Worm (Caenorhabditis elegans): Measurements from ENCODE around the gene F40A3.4.
A peak's percentile ranks its signal among the peaks of the same experiment; 100 is the strongest.

The F40A3.4 gene

DNA sequence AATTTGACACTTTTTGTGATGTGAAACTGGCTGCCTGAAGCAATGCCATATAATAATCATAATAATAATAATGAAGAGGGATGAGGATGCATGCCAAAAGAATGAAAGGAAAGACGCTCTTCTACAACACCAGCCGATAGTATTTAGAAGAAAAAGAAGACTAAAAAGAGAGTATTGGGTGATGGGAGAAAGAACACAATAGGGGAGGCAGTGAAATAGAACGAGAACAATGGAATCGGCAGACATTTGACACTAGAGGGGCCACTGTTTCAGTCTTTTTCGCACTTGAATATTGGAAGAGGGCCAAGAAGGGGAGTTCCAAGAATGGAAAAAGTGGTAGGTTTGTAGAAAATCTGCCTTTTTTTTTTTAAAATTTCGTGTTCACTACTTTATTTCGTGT lies 28.4 kb upstream of the F40A3.4 start, which contains the start of gene memo-1:
TSS of gene memo-1 (minus strand) at position 2 of the 400 bp plus-strand sequence.
- TF ChIP-seq nhr-27 (tag; optimal IDR thresholded peaks at IDR 0.05) (no peak), ama-1 (optimal IDR thresholded peaks at IDR 0.05) (peak; percentile 84), ama-1 (GFP tag; optimal IDR thresholded peaks at IDR 0.05) (no peak), hmg-1.2 (GFP tag; IDR thresholded peaks at IDR 0.05) (0 out of 2 replicates have a peak, but pooled peaks have one; percentile 6), ceh-27 (GFP tag; optimal IDR thresholded peaks at IDR 0.05) (peak; percentile 26)

DNA sequence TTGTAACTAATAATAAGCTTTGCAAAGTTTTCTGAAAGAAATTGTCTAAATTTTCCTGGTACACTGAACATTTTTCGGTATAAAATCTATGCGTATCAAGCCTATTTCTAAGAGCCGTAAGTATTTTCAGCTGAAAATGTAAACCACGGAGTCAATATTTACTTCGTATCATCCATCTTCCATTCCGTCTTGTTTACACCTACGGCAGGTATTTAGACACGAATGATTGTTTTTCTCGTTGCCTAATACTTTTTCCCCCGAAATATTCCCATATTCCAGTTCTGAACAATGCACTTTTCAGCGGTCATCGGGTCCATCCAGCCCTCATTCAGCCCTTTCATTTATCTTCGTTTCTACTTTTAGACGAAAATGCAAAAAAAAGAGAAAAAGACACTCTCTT lies 27.9 kb upstream of the F40A3.4 start:
- TF ChIP-seq ceh-40 (GFP tag; IDR thresholded peaks at IDR 0.05) (no peak), zim-3 (tag; optimal IDR thresholded peaks at IDR 0.05) (no peak), hlh-12 (tag; optimal IDR thresholded peaks at IDR 0.05) (no peak), ztf-22 (GFP tag; optimal IDR thresholded peaks at IDR 0.05) (no peak), aptf-3 (GFP tag; IDR thresholded peaks at IDR 0.05) (no peak), hlh-26 (GFP tag; conservative IDR thresholded peaks at IDR 0.05) (no peak), F57A8.1 (GFP tag; optimal IDR thresholded peaks at IDR 0.05) (no peak), fkh-3 (tag; optimal IDR thresholded peaks at IDR 0.05) (no peak), F22D6.2 (tag; optimal IDR thresholded peaks at IDR 0.05) (no peak), tbp1 (GFP tag; optimal IDR thresholded peaks at IDR 0.05) (no peak), Y53F4B.3 (GFP tag; IDR thresholded peaks at IDR 0.05) (no peak), rec-8 (tag; optimal IDR thresholded peaks at IDR 0.05) (no peak), ekl-4 (GFP tag; IDR thresholded peaks at IDR 0.05) (no peak), die-1 (tag; optimal IDR thresholded peaks at IDR 0.05) (no peak)

DNA sequence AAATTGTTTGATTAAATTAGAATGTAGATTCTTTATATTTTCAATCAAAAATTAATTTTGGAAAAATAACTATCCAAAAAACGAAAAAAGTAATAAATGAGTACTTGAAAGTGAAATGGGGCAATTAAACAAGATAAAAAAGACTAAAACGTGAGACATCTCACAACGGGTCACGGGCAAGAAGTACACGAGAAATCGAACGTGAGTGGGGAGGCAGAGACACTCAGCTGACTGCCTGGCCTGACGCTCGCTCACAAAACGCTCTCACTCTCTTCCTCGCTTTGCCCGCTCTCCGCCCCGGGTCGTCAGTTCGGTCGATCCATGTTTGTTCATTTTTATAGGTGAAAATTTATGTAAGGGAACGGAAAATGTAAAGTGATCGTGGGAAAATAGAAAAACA lies 27.3 kb upstream of the F40A3.4 start:
- peak; percentile 10 for TF ChIP-seq mel-28 (tag; optimal IDR thresholded peaks at IDR 0.05; ENCODE audit: borderline replicate concordance)
- TF ChIP-seq nhr-80 (tag; optimal IDR thresholded peaks at IDR 0.05): peak; percentile 49
- TF ChIP-seq Y95B8A.8 (GFP tag; IDR thresholded peaks at IDR 0.05): no peak
- TF ChIP-seq ceh-27 (GFP tag; optimal IDR thresholded peaks at IDR 0.05): peak; percentile 33
- TF ChIP-seq lin-54 (GFP tag; optimal IDR thresholded peaks at IDR 0.05): no peak
- TF ChIP-seq lir-1 (GFP tag; conservative IDR thresholded peaks at IDR 0.05): no peak; the same call in 1 of the 2 replicates
- no peak for TF ChIP-seq snpc-1.3 (tag; optimal IDR thresholded peaks at IDR 0.05; ENCODE audit: insufficient read depth)
- no peak for TF ChIP-seq ztf-18 (tag; optimal IDR thresholded peaks at IDR 0.05)
- TF ChIP-seq attf-5 (GFP tag; optimal IDR thresholded peaks at IDR 0.05): peak; percentile 19
- TF ChIP-seq rpc-1 (optimal IDR thresholded peaks at IDR 0.05): no peak
- TF ChIP-seq rpc-1 (tag; optimal IDR thresholded peaks at IDR 0.05): no peak
- TF ChIP-seq atf-7 (tag; optimal IDR thresholded peaks at IDR 0.05): peak; percentile 2
- TF ChIP-seq hrde-1 (tag; optimal IDR thresholded peaks at IDR 0.05; ENCODE audit: borderline replicate concordance): no peak
- no peak for TF ChIP-seq cebp-1 (GFP tag; IDR thresholded peaks at IDR 0.05)
- TF ChIP-seq cebp-1 (tag; optimal IDR thresholded peaks at IDR 0.05): peak; percentile 65
- no peak for TF ChIP-seq F55B11.4 (tag; optimal IDR thresholded peaks at IDR 0.05; ENCODE audit: borderline replicate concordance, insufficient read depth)
- TF ChIP-seq somi-1 (GFP tag; optimal IDR thresholded peaks at IDR 0.05): no peak
- TF ChIP-seq dox-1 (GFP tag; IDR thresholded peaks at IDR 0.05): peak; percentile 50; the same call in 1 of the 2 replicates
- TF ChIP-seq repo-1 (tag; optimal IDR thresholded peaks at IDR 0.05): no peak
- TF ChIP-seq C06A6.2 (GFP tag; conservative IDR thresholded peaks at IDR 0.05): no peak
- no peak for TF ChIP-seq snpc-4 (GFP tag; optimal IDR thresholded peaks at IDR 0.05)
- TF ChIP-seq snpc-4 (tag; optimal IDR thresholded peaks at IDR 0.05): peak in 1 of 4 experiments; percentile 8
- TF ChIP-seq hlh-26 (GFP tag; conservative IDR thresholded peaks at IDR 0.05): no peak
- peak; percentile 24; the same call in 1 of the 2 replicates for TF ChIP-seq mcd-1 (GFP tag; IDR thresholded peaks at IDR 0.05)
- no peak for TF ChIP-seq efl-1 (GFP tag; optimal IDR thresholded peaks at IDR 0.05)
- no peak for TF ChIP-seq nfya-1 (tag; optimal IDR thresholded peaks at IDR 0.05; ENCODE audit: borderline replicate concordance, insufficient read depth)
- no peak for TF ChIP-seq ztf-22 (GFP tag; optimal IDR thresholded peaks at IDR 0.05)
- peak; percentile 90 for TF ChIP-seq zfh-2 (GFP tag; conservative IDR thresholded peaks at IDR 0.05)
- no peak for TF ChIP-seq chd-7 (tag; optimal IDR thresholded peaks at IDR 0.05)
- no peak for TF ChIP-seq ceh-79 (tag; optimal IDR thresholded peaks at IDR 0.05)
- TF ChIP-seq K12H6.12 (tag; optimal IDR thresholded peaks at IDR 0.05): no peak
